Worm (Caenorhabditis elegans): ENCODE results near the gene srd-39.

The srd-39 gene

DNA sequence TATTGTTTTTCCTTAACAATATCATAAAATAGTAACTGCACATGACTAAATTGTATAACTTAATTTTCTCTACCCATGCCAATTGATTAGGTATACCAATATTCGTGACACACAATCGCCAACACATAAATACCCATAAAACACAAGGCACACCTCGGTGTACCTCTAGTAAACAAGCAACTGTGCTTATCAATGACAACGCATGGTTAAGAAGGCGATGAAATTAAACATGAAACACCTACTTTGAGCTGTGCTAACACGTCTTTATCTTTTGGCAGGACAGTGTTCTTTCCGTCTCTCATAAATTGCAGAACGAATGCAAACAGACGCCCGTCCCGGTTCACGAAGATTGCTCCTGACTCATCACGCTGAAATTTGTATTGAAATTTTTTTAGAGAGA is 10.4 kb upstream of the srd-39 start (continued):
- TF ChIP-seq hmg-1.1 (GFP tag; IDR thresholded peaks at IDR 0.05) (no peak), hlh-30 (tag; optimal IDR thresholded peaks at IDR 0.05; ENCODE audit: insufficient read depth) (peak; percentile 68), lir-3 (tag; optimal IDR thresholded peaks at IDR 0.05) (no peak), ztf-11 (tag; optimal IDR thresholded peaks at IDR 0.05) (no peak), spr-3 (GFP tag; optimal IDR thresholded peaks at IDR 0.05) (no peak), nhr-111 (GFP tag; optimal IDR thresholded peaks at IDR 0.05) (no peak), saeg-2 (GFP tag; IDR thresholded peaks at IDR 0.05) (no peak)

DNA sequence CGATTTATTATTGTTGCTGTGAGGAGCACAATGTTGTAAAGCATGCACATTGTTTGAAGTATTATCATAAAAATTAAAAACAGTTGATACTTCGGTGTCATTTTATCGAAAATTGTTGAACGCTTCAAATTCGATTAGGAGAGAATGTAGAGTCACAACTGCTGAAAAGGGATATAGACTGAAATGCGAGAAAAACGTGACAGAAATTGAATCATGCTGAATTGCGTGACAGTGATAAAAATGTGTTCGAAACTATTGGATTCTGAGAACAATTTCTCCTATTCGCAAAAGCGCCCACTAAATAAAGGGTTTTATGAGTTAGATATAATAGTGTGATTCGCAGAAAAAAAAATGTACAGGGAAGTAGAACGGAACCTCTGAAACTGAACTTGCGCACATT is 8.3 kb upstream of the srd-39 start, which contains the start of gene srxa-8:
Gene srxa-8 (minus strand): TSS at position 101 of the 400 bp plus-strand sequence.
- TF ChIP-seq Y105C5A.15 (GFP tag; IDR thresholded peaks at IDR 0.05) = no peak
- TF ChIP-seq vab-7 (GFP tag; IDR thresholded peaks at IDR 0.05) = no peak
- TF ChIP-seq snpc-1.2 (GFP tag; IDR thresholded peaks at IDR 0.05) = no peak
- TF ChIP-seq nhr-76 (tag; optimal IDR thresholded peaks at IDR 0.05) = no peak
- TF ChIP-seq nhr-10 (tag; optimal IDR thresholded peaks at IDR 0.05) = no peak
- TF ChIP-seq duxl-1 (tag; optimal IDR thresholded peaks at IDR 0.05; ENCODE audit: poor library complexity) = no peak
- TF ChIP-seq nhr-48 (tag; optimal IDR thresholded peaks at IDR 0.05) = no peak
- TF ChIP-seq lin-29 (GFP tag; IDR thresholded peaks at IDR 0.05) = no peak
- TF ChIP-seq dpl-1 (GFP tag; optimal IDR thresholded peaks at IDR 0.05) = no peak
- no peak for TF ChIP-seq F49E8.2 (tag; optimal IDR thresholded peaks at IDR 0.05; ENCODE audit: borderline replicate concordance)
- TF ChIP-seq nhr-41 (GFP tag; IDR thresholded peaks at IDR 0.05) = no peak
- TF ChIP-seq lim-7 (GFP tag; IDR thresholded peaks at IDR 0.05) = no peak

DNA sequence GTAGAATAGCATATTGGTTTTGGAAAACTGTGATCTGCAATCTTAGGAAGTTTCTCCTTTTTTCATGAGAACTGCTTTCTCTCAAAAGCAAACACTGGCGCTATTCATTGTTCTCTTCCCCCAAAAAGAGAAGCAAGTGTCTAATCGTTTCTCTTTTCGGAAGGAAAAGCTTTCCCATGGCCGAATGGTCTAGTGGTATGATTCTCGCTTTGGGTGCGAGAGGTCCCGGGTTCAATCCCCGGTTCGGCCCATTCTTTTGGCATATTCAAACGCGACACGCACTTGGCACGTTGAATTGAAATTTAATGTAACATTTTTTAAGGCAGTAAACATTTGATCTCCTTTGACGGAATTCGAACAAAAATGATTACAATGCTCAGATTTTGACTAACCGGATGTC is 7.4 kb upstream of the srd-39 start:
- TF ChIP-seq mes-2 (tag; optimal IDR thresholded peaks at IDR 0.05; ENCODE audit: poor library complexity, severe bottlenecking) = peak; percentile 41
- TF ChIP-seq Y48G9A.11 (GFP tag; IDR thresholded peaks at IDR 0.05) = 0 out of 2 replicates have a peak, but pooled peaks have one; percentile 8
- no peak for TF ChIP-seq nhr-77 (tag; optimal IDR thresholded peaks at IDR 0.05)
- TF ChIP-seq nhr-48 (tag; optimal IDR thresholded peaks at IDR 0.05) = peak; percentile 40
- TF ChIP-seq ceh-62 (tag; optimal IDR thresholded peaks at IDR 0.05) = no peak
- TF ChIP-seq hlh-30 (tag; optimal IDR thresholded peaks at IDR 0.05; ENCODE audit: insufficient read depth) = peak; percentile 18
- TF ChIP-seq mdl-1 (tag; optimal IDR thresholded peaks at IDR 0.05) = peak in 1 of 2 experiments; percentile 26
- no peak for TF ChIP-seq lin-29 (GFP tag; IDR thresholded peaks at IDR 0.05)
- peak; percentile 74 for TF ChIP-seq lim-7 (GFP tag; IDR thresholded peaks at IDR 0.05)
- TF ChIP-seq T26A8.4 (GFP tag; IDR thresholded peaks at IDR 0.05) = 0 out of 2 replicates have a peak, but pooled peaks have one; percentile 11
- no peak for TF ChIP-seq dmd-9 (GFP tag; IDR thresholded peaks at IDR 0.05)
- TF ChIP-seq vab-7 (GFP tag; IDR thresholded peaks at IDR 0.05) = peak; percentile 38; the same call in 1 of the 2 replicates
- TF ChIP-seq nhr-102 (tag; optimal IDR thresholded peaks at IDR 0.05) = peak; percentile 10
- TF ChIP-seq nhr-11 (tag; optimal IDR thresholded peaks at IDR 0.05) = no peak
- peak; percentile 6 for TF ChIP-seq mxl-3 (GFP tag; optimal IDR thresholded peaks at IDR 0.05)
- no peak for TF ChIP-seq mep-1 (tag; optimal IDR thresholded peaks at IDR 0.05)
- TF ChIP-seq hmg-1.1 (GFP tag; IDR thresholded peaks at IDR 0.05) = 0 out of 2 replicates have a peak, but pooled peaks have one; percentile 52
- peak; percentile 42 for TF ChIP-seq spr-1 (tag; optimal IDR thresholded peaks at IDR 0.05)
- peak; percentile 47 for TF ChIP-seq duxl-1 (tag; optimal IDR thresholded peaks at IDR 0.05; ENCODE audit: poor library complexity)
- no peak for TF ChIP-seq rbr-2 (tag; optimal IDR thresholded peaks at IDR 0.05)
- peak; percentile 62; the same call in 1 of the 2 replicates for TF ChIP-seq pha-4 (GFP tag; IDR thresholded peaks at IDR 0.05)
- TF ChIP-seq pha-4 (tag; optimal IDR thresholded peaks at IDR 0.05) = no peak
- 0 out of 2 replicates have a peak, but pooled peaks have one; percentile 11 for TF ChIP-seq madf-9 (GFP tag; conservative IDR thresholded peaks at IDR 0.05)
- no peak for TF ChIP-seq ztf-11 (tag; optimal IDR thresholded peaks at IDR 0.05)
- peak; percentile 10 for TF ChIP-seq dve-1 (tag; optimal IDR thresholded peaks at IDR 0.05; ENCODE audit: insufficient read depth)
- TF ChIP-seq snpc-1.2 (GFP tag; IDR thresholded peaks at IDR 0.05) = peak; percentile 50; the same call in 1 of the 2 replicates
- peak; percentile 61 for TF ChIP-seq lin-38 (GFP tag; IDR thresholded peaks at IDR 0.05)

All from whole organism, L4 larva.